Worm (Caenorhabditis elegans) whole organism, young adult: ENCODE measurements around the gene C10G8.3.

Experiments used
- F22D6.2 ChIP-seq: sonication (generic microtip); optimal IDR thresholded peaks from 2 replicates; lab custom pipeline; 2016; ENCODE audit warnings: mild to moderate bottlenecking, missing genetic modification characterization, missing compliant biosample characterization
- F23B12.7 ChIP-seq: sonication (generic microtip); optimal IDR thresholded peaks from 2 replicates; lab custom pipeline; 2017; ENCODE audit warnings: missing genetic modification characterization, mild to moderate bottlenecking, missing compliant biosample characterization, antibody characterized with exemption, moderate library complexity; ENCODE audit not compliant: insufficient read depth
- F49E8.2 ChIP-seq: sonication (generic microtip); optimal IDR thresholded peaks from 3 replicates; lab custom pipeline; 2017; ENCODE audit warnings: missing genetic modification characterization, mild to moderate bottlenecking, missing compliant biosample characterization, antibody characterized with exemption, moderate library complexity; ENCODE audit not compliant: insufficient read depth
- Y56A3A.18 ChIP-seq: fragments of 200-800 bp; sonication (Bioruptor generic); IDR thresholded peaks from 2 replicates; pipeline ENCODE4 v1.3.6; 2022; ENCODE audit warnings: missing genetic modification reagents, missing genetic modification characterization, missing compliant biosample characterization
- Y79H2A.3 ChIP-seq: fragments of 200-800 bp; sonication (Bioruptor generic); conservative IDR thresholded peaks from 2 replicates; pipeline ENCODE4 v1.3.6; 2022; ENCODE audit warnings: missing genetic modification reagents, missing genetic modification characterization, missing compliant biosample characterization
- Y95B8A.8 ChIP-seq: fragments of 200-800 bp; sonication (Bioruptor generic); IDR thresholded peaks from 2 replicates; pipeline ENCODE4 v1.3.6; 2022; ENCODE audit warnings: missing genetic modification reagents, missing genetic modification characterization, missing compliant biosample characterization
- aptf-2 ChIP-seq: fragments of 200-800 bp; sonication (Bioruptor generic); conservative IDR thresholded peaks from 2 replicates; pipeline ENCODE4 v1.3.6; 2022; ENCODE audit warnings: missing genetic modification reagents, missing genetic modification characterization, missing compliant biosample characterization
- aptf-3 ChIP-seq: fragments of 200-800 bp; sonication (Bioruptor generic); IDR thresholded peaks from 2 replicates; pipeline ENCODE4 v1.3.6; 2022; ENCODE audit warnings: missing genetic modification characterization, missing compliant biosample characterization
- attf-3 ChIP-seq: fragments of 200-800 bp; sonication (Bioruptor generic); conservative IDR thresholded peaks from 2 replicates; pipeline ENCODE4 v1.3.6; 2022; ENCODE audit warnings: missing genetic modification reagents, missing genetic modification characterization, missing compliant biosample characterization
- attf-5 ChIP-seq: fragments of 200-800 bp; sonication (Bioruptor generic); optimal IDR thresholded peaks from 2 replicates; lab custom pipeline; 2018; ENCODE audit warnings: mild to moderate bottlenecking, missing genetic modification characterization, missing compliant biosample characterization
- ccch-3 ChIP-seq: fragments of 200-800 bp; sonication (Bioruptor generic); optimal IDR thresholded peaks from 2 replicates; lab custom pipeline; 2018; ENCODE audit warnings: mild to moderate bottlenecking, missing genetic modification characterization, missing compliant biosample characterization
- cebp-1 ChIP-seq, 2 experiments: fragments of 200-800 bp in 1 of 2; sonication (Bioruptor generic) in 1 of 2; sonication (generic microtip) in 1 of 2; IDR thresholded peaks in 1 of 2; optimal IDR thresholded peaks in 1 of 2; 2 replicates each; pipeline versions ENCODE4 v1.3.6 to Lab custom; 2017 to 2022; ENCODE audit warnings: missing compliant biosample characterization in 2 of 2, missing genetic modification characterization in 2 of 2, mild to moderate bottlenecking in 1 of 2, missing genetic modification reagents in 1 of 2, moderate library complexity in 1 of 2
- ceh-58 ChIP-seq: fragments of 200-800 bp; sonication (Bioruptor generic); IDR thresholded peaks from 2 replicates; pipeline ENCODE4 v1.3.6; 2022; ENCODE audit warnings: missing genetic modification characterization, missing compliant biosample characterization
- ceh-79 ChIP-seq: sonication (generic microtip); optimal IDR thresholded peaks from 2 replicates; lab custom pipeline; 2017; ENCODE audit warnings: mild to moderate bottlenecking, missing genetic modification characterization, missing compliant biosample characterization
- chd-7 ChIP-seq: sonication (generic microtip); optimal IDR thresholded peaks from 2 replicates; lab custom pipeline; 2016; ENCODE audit warnings: mild to moderate bottlenecking, missing genetic modification characterization, moderate library complexity, missing compliant biosample characterization
- die-1 ChIP-seq: sonication (generic microtip); optimal IDR thresholded peaks from 2 replicates; lab custom pipeline; 2016; ENCODE audit warnings: missing genotype, mild to moderate bottlenecking, missing genetic modification characterization, missing compliant biosample characterization
- egl-18 ChIP-seq: fragments of 200-800 bp; sonication (Bioruptor generic); IDR thresholded peaks from 2 replicates; pipeline ENCODE4 v1.3.6; 2022; ENCODE audit warnings: missing genetic modification reagents, missing genetic modification characterization, missing compliant biosample characterization
- egrh-3 ChIP-seq: fragments of 200-800 bp; sonication (Bioruptor generic); IDR thresholded peaks from 2 replicates; pipeline ENCODE4 v1.3.6; 2022; ENCODE audit warnings: missing genetic modification reagents, missing genetic modification characterization, missing compliant biosample characterization
- ets-4 ChIP-seq: fragments of 200-800 bp; sonication (Bioruptor generic); optimal IDR thresholded peaks from 2 replicates; lab custom pipeline; 2018; ENCODE audit warnings: mild to moderate bottlenecking, missing genetic modification characterization, missing compliant biosample characterization
- hlh-26 ChIP-seq: fragments of 200-800 bp; sonication (Bioruptor generic); conservative IDR thresholded peaks from 2 replicates; pipeline ENCODE4 v1.3.6; 2022; ENCODE audit warnings: missing genetic modification reagents, missing genetic modification characterization, missing compliant biosample characterization
- hrde-1 ChIP-seq: sonication (generic microtip); optimal IDR thresholded peaks from 2 replicates; lab custom pipeline; 2016; ENCODE audit warnings: missing genetic modification characterization, mild to moderate bottlenecking, missing compliant biosample characterization, moderate library complexity, missing genotype, missing genetic modification reagents, borderline replicate concordance
- hsf-1 ChIP-seq: fragments of 200-800 bp; sonication (Bioruptor generic); IDR thresholded peaks from 2 replicates; pipeline ENCODE4 v1.3.6; 2022; ENCODE audit warnings: missing genetic modification reagents, missing genetic modification characterization, missing compliant biosample characterization
- lin-40 ChIP-seq: sonication (generic microtip); optimal IDR thresholded peaks from 2 replicates; lab custom pipeline; 2016; ENCODE audit warnings: missing genetic modification characterization, mild to moderate bottlenecking, missing compliant biosample characterization, missing genotype, missing genetic modification reagents
- lir-1 ChIP-seq: fragments of 200-800 bp; sonication (Bioruptor generic); conservative IDR thresholded peaks from 2 replicates; pipeline ENCODE4 v1.3.6; 2022; ENCODE audit warnings: missing genetic modification reagents, missing genetic modification characterization, missing compliant biosample characterization
- mcd-1 ChIP-seq: fragments of 200-800 bp; sonication (Bioruptor generic); IDR thresholded peaks from 2 replicates; pipeline ENCODE4 v1.3.6; 2022; ENCODE audit warnings: missing genetic modification reagents, missing genetic modification characterization, missing compliant biosample characterization
- nfya-2 ChIP-seq: fragments of 200-800 bp; sonication (Bioruptor generic); IDR thresholded peaks from 2 replicates; pipeline ENCODE4 v1.3.6; 2022; ENCODE audit warnings: missing genetic modification reagents, missing genetic modification characterization, missing compliant biosample characterization
- nfyb-1 ChIP-seq: fragments of 200-800 bp; sonication (Bioruptor generic); IDR thresholded peaks from 2 replicates; pipeline ENCODE4 v1.3.6; 2022; ENCODE audit warnings: missing genetic modification reagents, missing genetic modification characterization, missing compliant biosample characterization
- nhr-120 ChIP-seq: fragments of 200-800 bp; sonication (Bioruptor generic); IDR thresholded peaks from 2 replicates; pipeline ENCODE4 v1.3.6; 2022; ENCODE audit warnings: missing genetic modification characterization, missing compliant biosample characterization
- nhr-179 ChIP-seq: sonication (generic microtip); optimal IDR thresholded peaks from 2 replicates; lab custom pipeline; 2016; ENCODE audit warnings: mild to moderate bottlenecking, missing genetic modification characterization, missing compliant biosample characterization
- rcor-1 ChIP-seq: fragments of 200-800 bp; sonication (Bioruptor generic); IDR thresholded peaks from 2 replicates; pipeline ENCODE4 v1.3.6; 2022; ENCODE audit warnings: missing genetic modification reagents, missing genetic modification characterization, missing compliant biosample characterization
- sea-2 ChIP-seq: fragments of 200-800 bp; sonication (Bioruptor generic); IDR thresholded peaks from 2 replicates; pipeline ENCODE4 v1.3.6; 2022; ENCODE audit warnings: missing genetic modification characterization, missing compliant biosample characterization
- snpc-1.3 ChIP-seq: sonication (generic microtip); optimal IDR thresholded peaks from 2 replicates; lab custom pipeline; 2017; ENCODE audit warnings: missing genetic modification characterization, mild to moderate bottlenecking, missing compliant biosample characterization, antibody characterized with exemption, moderate library complexity, missing genotype, missing genetic modification reagents; ENCODE audit not compliant: insufficient read depth
- snpc-3.4 ChIP-seq: sonication (generic microtip); optimal IDR thresholded peaks from 2 replicates; lab custom pipeline; 2017; ENCODE audit warnings: missing genetic modification characterization, mild to moderate bottlenecking, missing compliant biosample characterization, antibody characterized with exemption, moderate library complexity, missing genotype, missing genetic modification reagents
- ztf-22 ChIP-seq: fragments of 200-800 bp; sonication (Bioruptor generic); optimal IDR thresholded peaks from 2 replicates; lab custom pipeline; 2018; ENCODE audit warnings: mild to moderate bottlenecking, missing genetic modification characterization, moderate library complexity, missing compliant biosample characterization
- ztf-25 ChIP-seq: fragments of 200-800 bp; sonication (Bioruptor generic); IDR thresholded peaks from 2 replicates; pipeline ENCODE4 v1.3.6; 2022; ENCODE audit warnings: missing genetic modification reagents, missing genetic modification characterization, missing compliant biosample characterization

The C10G8.3 gene

ce11 chrV:5345419-5345818, 32.9 kb downstream of the C10G8.3 start, which contains the start of gene srg-25 (continued):
- no peak for TF ChIP-seq F49E8.2
- TF ChIP-seq aptf-2 (GFP tag; lab: Robert Waterston, UW), result no peak
- TF ChIP-seq, all 124 proteins: peak for 0

DNA sequence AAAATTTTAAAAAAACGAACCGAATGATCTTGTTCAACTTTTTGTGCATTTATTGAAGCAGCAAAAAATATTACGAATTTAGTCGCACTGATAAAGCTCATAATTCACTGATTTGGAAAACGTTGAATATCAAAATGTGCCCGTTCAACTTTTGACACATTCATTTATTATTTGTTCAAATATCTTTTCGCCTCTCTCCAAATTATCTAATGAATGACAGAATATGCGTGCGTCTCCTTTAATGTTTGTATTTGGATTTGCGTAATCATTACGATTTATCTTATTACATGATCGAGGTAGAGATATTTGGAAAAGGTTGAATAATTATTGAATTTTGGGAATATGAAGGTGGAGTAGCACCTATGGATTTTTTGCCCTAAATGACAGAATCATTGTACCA, 36.9 kb downstream of the C10G8.3 start, which contains the start of gene T09D3.3:
Gene T09D3.3 (minus strand): TSS at position 101 of the 400 bp plus-strand sequence.
- TF ChIP-seq sea-2 (GFP tag; lab: Robert Waterston, UW), result no peak
- no peak for TF ChIP-seq egl-18 (GFP tag; lab: Robert Waterston, UW)
- TF ChIP-seq ccch-3 (GFP tag; lab: Kevin White, UChicago), result no peak
- no peak for TF ChIP-seq mcd-1 (GFP tag; lab: Robert Waterston, UW)
- TF ChIP-seq nfyb-1 (GFP tag; lab: Robert Waterston, UW), result no peak

DNA sequence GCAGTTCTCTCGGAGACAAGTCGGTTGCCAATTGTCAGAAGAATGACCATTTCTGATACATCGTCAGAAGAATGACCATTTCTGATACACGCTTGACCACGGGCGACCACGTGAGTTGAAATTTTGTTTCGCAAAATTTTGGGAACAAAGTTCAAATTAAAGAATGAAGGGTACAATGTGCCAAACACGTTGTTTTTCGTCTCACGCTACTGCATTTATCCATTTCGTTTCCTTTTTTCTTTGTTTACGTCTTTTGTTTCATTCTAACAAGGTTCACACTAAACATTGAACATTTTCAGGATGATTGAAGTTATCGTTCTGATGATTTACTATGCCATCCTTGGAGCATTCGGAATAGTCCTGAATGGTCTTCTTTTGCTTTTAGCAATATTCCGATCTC, 38.9 kb downstream of the C10G8.3 start, which contains the start of gene srd-9:
Gene srd-9 (plus strand): TSS at position 301 of the 400 bp plus-strand sequence.
- TF ChIP-seq Y95B8A.8 (GFP tag; lab: Robert Waterston, UW) (no peak), hsf-1 (no peak), die-1 (no peak), ceh-79 (tag; lab: Kevin White, UChicago) (no peak), attf-3 (no peak), lir-1 (GFP tag; lab: Robert Waterston, UW) (no peak), ceh-58 (GFP tag; lab: Robert Waterston, UW) (no peak), rcor-1 (GFP tag; lab: Robert Waterston, UW) (no peak), nhr-120 (GFP tag; lab: Robert Waterston, UW) (no peak), aptf-3 (GFP tag; lab: Robert Waterston, UW) (no peak), lin-40 (tag; lab: Kevin White, UChicago) (no peak), snpc-1.3 (no peak), Y79H2A.3 (GFP tag; lab: Robert Waterston, UW) (no peak)
- TF ChIP-seq, all 124 proteins: peak for 0

ce11 chrV:5358772-5359171, 46.2 kb downstream of the C10G8.3 start, which contains the start of gene nhr-216:
Gene nhr-216, minus strand, starts transcription at chrV:5358872.
- TF ChIP-seq chd-7, result no peak
- TF ChIP-seq, all 124 proteins: peak for 0

ce11 chrV:5362220-5362619, 49.7 kb downstream of the C10G8.3 start:
- no peak for TF ChIP-seq nfyb-1 (GFP tag; lab: Robert Waterston, UW)
- no peak for TF ChIP-seq Y56A3A.18 (GFP tag; lab: Robert Waterston, UW)
- TF ChIP-seq ztf-25 (GFP tag; lab: Robert Waterston, UW), result no peak
- no peak for TF ChIP-seq aptf-2 (GFP tag; lab: Robert Waterston, UW)
- TF ChIP-seq cebp-1 (GFP tag; IDR thresholded peaks at IDR 0.05; lab: Robert Waterston, UW), result no peak
- TF ChIP-seq cebp-1 (tag; optimal IDR thresholded peaks at IDR 0.05; lab: Kevin White, UChicago), result no peak
- no peak for TF ChIP-seq nhr-179 (tag; lab: Kevin White, UChicago)
- no peak for TF ChIP-seq ztf-22 (GFP tag; lab: Kevin White, UChicago)
- no peak for TF ChIP-seq nfya-2 (GFP tag; lab: Robert Waterston, UW)
- TF ChIP-seq nhr-120 (GFP tag; lab: Robert Waterston, UW), result no peak
- TF ChIP-seq F22D6.2 (tag; lab: Kevin White, UChicago), result no peak
- no peak for TF ChIP-seq snpc-3.4 (tag; lab: Kevin White, UChicago)
- TF ChIP-seq egrh-3 (GFP tag; lab: Robert Waterston, UW), result no peak
- no peak for TF ChIP-seq Y95B8A.8 (GFP tag; lab: Robert Waterston, UW)
- TF ChIP-seq hlh-26, result no peak
- TF ChIP-seq F23B12.7, result no peak
- TF ChIP-seq ets-4, result no peak
- no peak for TF ChIP-seq attf-5 (GFP tag; lab: Kevin White, UChicago)
- no peak for TF ChIP-seq sea-2 (GFP tag; lab: Robert Waterston, UW)
- no peak for TF ChIP-seq hrde-1
